Worm (Caenorhabditis elegans) whole organism, L4/young adult: ENCODE data around the gene ule-3.

ENCODE experiments used
- W03F9.2 ChIP-seq: fragments of 150-350 bp; optimal IDR thresholded peaks from 2 replicates; lab custom pipeline; 2014; ENCODE audit warnings: missing biosample characterization, missing genetic modification characterization
- dao-5 ChIP-seq: sonication (generic microtip); optimal IDR thresholded peaks from 2 replicates; lab custom pipeline; 2016; ENCODE audit warnings: missing genotype, missing genetic modification characterization, moderate library complexity, missing compliant biosample characterization
- him-1 ChIP-seq: sonication (generic microtip); optimal IDR thresholded peaks from 2 replicates; lab custom pipeline; 2016; ENCODE audit warnings: missing genotype, missing genetic modification reagents, missing genetic modification characterization, missing compliant biosample characterization

DNA sequence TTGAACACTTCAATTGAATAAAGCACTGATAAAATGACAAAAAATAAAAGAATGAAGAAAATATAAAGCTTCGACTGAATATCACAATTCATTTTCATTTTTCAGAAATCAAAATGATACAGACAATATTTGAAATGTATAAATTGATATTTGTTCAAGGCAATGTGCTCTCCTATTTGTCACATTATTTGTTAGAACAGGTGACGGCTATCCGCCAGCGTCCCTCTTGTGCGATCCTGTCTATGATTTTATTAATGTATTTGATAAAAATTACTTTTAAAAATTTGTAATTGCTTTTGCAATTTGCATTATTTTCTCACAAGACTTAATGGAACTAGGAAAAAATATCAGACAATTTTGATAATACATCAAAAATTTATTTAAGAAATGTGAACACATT is 39.5 kb upstream of the ule-3 start, which contains the start of gene F28H7.7:
- TF ChIP-seq dao-5 (tag; lab: Kevin White, UChicago) (no peak), W03F9.2 (tag; lab: Kevin White, UChicago) (no peak), him-1 (tag; lab: Kevin White, UChicago) (no peak)
